Worm (Caenorhabditis elegans) whole organism, late embryonic: ENCODE measurements around the gene orc-2.

Experiments
- F13H6.1 ChIP-seq: sonication (generic microtip); optimal IDR thresholded peaks from 2 replicates; lab custom pipeline; 2016; ENCODE audit warnings: missing genetic modification characterization, missing compliant biosample characterization
- Y22D7AL.16 ChIP-seq: sonication (generic microtip); optimal IDR thresholded peaks from 2 replicates; lab custom pipeline; 2016; ENCODE audit warnings: missing genetic modification characterization, missing compliant biosample characterization
- ahr-1 ChIP-seq: sonication (generic microtip); optimal IDR thresholded peaks from 2 replicates; lab custom pipeline; 2016; ENCODE audit warnings: missing genetic modification characterization, missing compliant biosample characterization
- ama-1 ChIP-seq: fragments of 150-350 bp; optimal IDR thresholded peaks from 2 replicates; lab custom pipeline; 2014
- ceh-14 ChIP-seq: sonication (generic microtip); optimal IDR thresholded peaks from 2 replicates; lab custom pipeline; 2016; ENCODE audit warnings: missing genotype, missing genetic modification characterization, missing compliant biosample characterization
- ceh-19 ChIP-seq: fragments of 200-800 bp; sonication (Bioruptor generic); optimal IDR thresholded peaks from 2 replicates; lab custom pipeline; 2018; ENCODE audit warnings: mild to moderate bottlenecking, missing genetic modification characterization, missing compliant biosample characterization
- ceh-2 ChIP-seq: sonication (generic microtip); optimal IDR thresholded peaks from 2 replicates; lab custom pipeline; 2016; ENCODE audit warnings: missing genotype, missing genetic modification characterization, missing compliant biosample characterization
- ceh-22 ChIP-seq: sonication (generic microtip); optimal IDR thresholded peaks from 2 replicates; lab custom pipeline; 2017; ENCODE audit warnings: missing biosample characterization, missing genetic modification characterization
- ceh-30 ChIP-seq: fragments of 150-350 bp; optimal IDR thresholded peaks from 2 replicates; lab custom pipeline; 2014; ENCODE audit warnings: missing biosample characterization, missing genetic modification characterization
- ceh-6 ChIP-seq: fragments of 200-800 bp; sonication (Bioruptor generic); optimal IDR thresholded peaks from 2 replicates; lab custom pipeline; 2018; ENCODE audit warnings: mild to moderate bottlenecking, missing genetic modification characterization, missing compliant biosample characterization
- ceh-9 ChIP-seq: sonication (generic microtip); optimal IDR thresholded peaks from 2 replicates; lab custom pipeline; 2016; ENCODE audit warnings: mild to moderate bottlenecking, missing genetic modification characterization, inconsistent platforms, missing compliant biosample characterization
- che-1 ChIP-seq: sonication (generic microtip); optimal IDR thresholded peaks from 2 replicates; lab custom pipeline; 2016; ENCODE audit warnings: mild to moderate bottlenecking, missing genetic modification characterization, missing compliant biosample characterization
- elt-4 ChIP-seq: sonication (generic microtip); optimal IDR thresholded peaks from 2 replicates; lab custom pipeline; 2016; ENCODE audit warnings: missing genetic modification characterization, missing compliant biosample characterization
- ets-4 ChIP-seq: sonication (generic microtip); optimal IDR thresholded peaks from 2 replicates; lab custom pipeline; 2016; ENCODE audit warnings: missing genetic modification characterization, missing compliant biosample characterization
- fax-1 ChIP-seq: sonication (generic microtip); optimal IDR thresholded peaks from 2 replicates; lab custom pipeline; 2016; ENCODE audit warnings: missing genotype, missing genetic modification characterization, missing compliant biosample characterization
- gmeb-2 ChIP-seq: sonication (generic microtip); optimal IDR thresholded peaks from 2 replicates; lab custom pipeline; 2016; ENCODE audit warnings: missing genetic modification characterization, inconsistent platforms, missing compliant biosample characterization
- hlh-13 ChIP-seq: fragments of 200-800 bp; sonication (Bioruptor generic); optimal IDR thresholded peaks from 2 replicates; lab custom pipeline; 2018; ENCODE audit warnings: mild to moderate bottlenecking, missing genetic modification characterization, missing compliant biosample characterization
- hlh-30 ChIP-seq: sonication (generic microtip); optimal IDR thresholded peaks from 2 replicates; lab custom pipeline; 2017; ENCODE audit warnings: antibody characterized with exemption, missing genetic modification characterization, missing compliant biosample characterization; ENCODE audit not compliant: insufficient read depth
- hlh-6 ChIP-seq: sonication (generic microtip); optimal IDR thresholded peaks from 2 replicates; lab custom pipeline; 2016; ENCODE audit warnings: missing genotype, missing genetic modification characterization, missing compliant biosample characterization
- hlh-8 ChIP-seq: sonication (generic microtip); optimal IDR thresholded peaks from 2 replicates; lab custom pipeline; 2016; ENCODE audit warnings: missing genotype, missing genetic modification characterization, missing compliant biosample characterization
- lim-6 ChIP-seq: sonication (generic microtip); optimal IDR thresholded peaks from 2 replicates; lab custom pipeline; 2016; ENCODE audit warnings: missing genetic modification characterization, missing compliant biosample characterization
- madf-2 ChIP-seq: sonication (generic microtip); optimal IDR thresholded peaks from 2 replicates; lab custom pipeline; 2017; ENCODE audit warnings: missing genetic modification characterization, missing compliant biosample characterization
- nfya-1 ChIP-seq: sonication (generic microtip); optimal IDR thresholded peaks from 2 replicates; lab custom pipeline; 2017; ENCODE audit warnings: missing genetic modification characterization, mild to moderate bottlenecking, missing compliant biosample characterization, antibody characterized with exemption, moderate library complexity
- npax-4 ChIP-seq: sonication (generic microtip); optimal IDR thresholded peaks from 2 replicates; lab custom pipeline; 2016; ENCODE audit warnings: missing genetic modification characterization, missing compliant biosample characterization
- odd-2 ChIP-seq: sonication (generic microtip); optimal IDR thresholded peaks from 2 replicates; lab custom pipeline; 2017; ENCODE audit warnings: antibody characterized with exemption, mild to moderate bottlenecking, missing genetic modification characterization, missing compliant biosample characterization
- pat-9 ChIP-seq: fragments of 200-800 bp; sonication (Bioruptor generic); optimal IDR thresholded peaks from 2 replicates; lab custom pipeline; 2018; ENCODE audit warnings: mild to moderate bottlenecking, missing genetic modification characterization, moderate library complexity, missing compliant biosample characterization
- pha-4 ChIP-seq: fragments of 150-350 bp; optimal IDR thresholded peaks from 2 replicates; lab custom pipeline; 2018; ENCODE audit warnings: missing biosample characterization, missing genetic modification reagents, missing genetic modification characterization
- pqm-1 ChIP-seq: sonication (generic microtip); optimal IDR thresholded peaks from 2 replicates; lab custom pipeline; 2016; ENCODE audit warnings: missing genetic modification characterization, missing compliant biosample characterization
- ref-2 ChIP-seq: sonication (generic microtip); optimal IDR thresholded peaks from 2 replicates; lab custom pipeline; 2016; ENCODE audit warnings: missing genetic modification characterization, missing compliant biosample characterization
- rnt-1 ChIP-seq: sonication (generic microtip); optimal IDR thresholded peaks from 2 replicates; lab custom pipeline; 2016; ENCODE audit warnings: missing genetic modification characterization, missing compliant biosample characterization
- sox-2 ChIP-seq: fragments of 200-800 bp; sonication (Bioruptor generic); IDR thresholded peaks from 2 replicates; pipeline ENCODE4 v1.3.6; 2022; ENCODE audit warnings: missing genetic modification reagents, missing genetic modification characterization, missing compliant biosample characterization
- sox-4 ChIP-seq: sonication (generic microtip); optimal IDR thresholded peaks from 2 replicates; lab custom pipeline; 2017; ENCODE audit warnings: mild to moderate bottlenecking, missing genetic modification characterization, inconsistent platforms, missing compliant biosample characterization
- syd-9 ChIP-seq: sonication (generic microtip); optimal IDR thresholded peaks from 2 replicates; lab custom pipeline; 2016; ENCODE audit warnings: mild to moderate bottlenecking, missing genetic modification characterization, moderate library complexity, missing compliant biosample characterization
- tbx-2 ChIP-seq: sonication (generic microtip); optimal IDR thresholded peaks from 2 replicates; lab custom pipeline; 2016; ENCODE audit warnings: missing genetic modification characterization, missing compliant biosample characterization
- tbx-7 ChIP-seq: sonication (generic microtip); optimal IDR thresholded peaks from 2 replicates; lab custom pipeline; 2016; ENCODE audit warnings: missing genotype, missing genetic modification characterization, missing compliant biosample characterization
- unc-3 ChIP-seq, 2 experiments: fragments of 200-800 bp in 1 of 2; sonication (Bioruptor generic) in 1 of 2; sonication (generic microtip) in 1 of 2; conservative IDR thresholded peaks in 1 of 2; optimal IDR thresholded peaks in 1 of 2; 2 replicates each; pipeline versions ENCODE4 v1.3.6 to Lab custom; 2016 to 2022; ENCODE audit warnings: missing compliant biosample characterization in 2 of 2, missing genetic modification characterization in 2 of 2, missing genetic modification reagents in 1 of 2
- unc-55 ChIP-seq: sonication (generic microtip); optimal IDR thresholded peaks from 2 replicates; lab custom pipeline; 2017; ENCODE audit warnings: missing biosample characterization, missing genetic modification reagents, missing genetic modification characterization
- unc-86 ChIP-seq: sonication (generic microtip); optimal IDR thresholded peaks from 2 replicates; lab custom pipeline; 2016; ENCODE audit warnings: missing genetic modification characterization, missing compliant biosample characterization
- zip-5 ChIP-seq: sonication (generic microtip); optimal IDR thresholded peaks from 2 replicates; lab custom pipeline; 2016; ENCODE audit warnings: missing genetic modification characterization, missing compliant biosample characterization

The orc-2 gene

DNA sequence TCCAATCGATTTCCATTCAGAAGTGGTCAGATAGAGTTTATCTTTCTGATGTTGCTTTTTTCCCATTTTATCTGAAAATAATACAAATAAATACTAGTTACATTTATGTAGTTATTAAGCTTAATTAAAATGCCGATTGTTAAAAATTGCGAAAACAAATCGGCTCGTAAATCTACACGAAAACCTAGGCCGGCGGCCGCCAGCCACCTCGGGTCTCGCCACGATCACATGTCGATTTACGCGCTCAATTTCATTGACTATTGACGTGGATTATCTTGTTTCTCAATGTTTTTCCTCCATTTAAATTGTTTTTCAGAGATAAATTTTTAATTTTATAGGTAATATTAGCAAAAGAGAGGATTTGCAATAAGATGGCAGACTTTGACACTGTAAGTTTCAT lies 1.2 kb upstream of the orc-2 start, which contains the start of the genes cyn-4 and copz-1 (continued):
- TF ChIP-seq Y22D7AL.16 (tag; lab: Kevin White, UChicago) (no peak), tbx-2 (tag; lab: Kevin White, UChicago) (peak; percentile 92), tbx-7 (tag; lab: Kevin White, UChicago) (peak; percentile 78), rnt-1 (peak; percentile 41), ref-2 (peak; percentile 73), gmeb-2 (tag; lab: Kevin White, UChicago) (no peak), unc-86 (tag; lab: Kevin White, UChicago) (no peak), unc-3 (GFP tag; conservative IDR thresholded peaks at IDR 0.05; lab: Robert Waterston, UW) (0 out of 2 replicates have a peak, but pooled peaks have one; percentile 17), unc-3 (tag; optimal IDR thresholded peaks at IDR 0.05; lab: Kevin White, UChicago) (no peak), ceh-22 (no peak)

DNA sequence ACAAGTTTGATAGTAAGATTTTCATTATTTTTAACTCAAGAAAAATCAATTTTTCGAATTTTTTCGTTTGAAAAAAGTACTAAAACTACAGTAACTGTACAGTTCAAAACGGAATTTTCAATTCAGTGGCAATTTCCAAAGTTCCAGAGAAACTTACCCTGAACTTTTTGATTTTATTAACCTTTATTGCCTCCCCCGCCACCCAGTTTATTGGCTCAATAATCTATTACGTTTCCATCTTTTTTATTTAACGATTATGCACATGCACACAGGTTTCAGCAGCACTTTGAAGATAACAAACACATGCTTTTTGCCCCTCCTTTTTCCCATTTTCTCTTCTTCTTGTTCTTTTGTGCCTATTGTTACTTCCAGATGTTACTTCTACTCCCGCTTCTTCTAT lies 6.9 kb downstream of the orc-2 start, which contains the start of gene lurp-1:
Gene lurp-1, plus strand, starts transcription at position 301 of the 400 bp plus-strand sequence.
- TF ChIP-seq hlh-6, result no peak
- TF ChIP-seq ceh-14 (tag; lab: Kevin White, UChicago), result no peak
- TF ChIP-seq hlh-30 (tag; lab: Kevin White, UChicago), result no peak
- no peak for TF ChIP-seq nfya-1
- no peak for TF ChIP-seq hlh-8 (tag; lab: Kevin White, UChicago)
- no peak for TF ChIP-seq syd-9 (tag; lab: Kevin White, UChicago)
- TF ChIP-seq che-1 (tag; lab: Kevin White, UChicago), result no peak
- no peak for TF ChIP-seq ama-1 (lab: Kevin White, UChicago)
- TF ChIP-seq hlh-13 (GFP tag; lab: Kevin White, UChicago), result no peak
- TF ChIP-seq pqm-1 (tag; lab: Kevin White, UChicago), result no peak
- TF ChIP-seq ets-4, result no peak
- TF ChIP-seq pha-4 (tag; lab: Kevin White, UChicago), result no peak
- no peak for TF ChIP-seq madf-2 (tag; lab: Kevin White, UChicago)
- no peak for TF ChIP-seq npax-4 (tag; lab: Kevin White, UChicago)

DNA sequence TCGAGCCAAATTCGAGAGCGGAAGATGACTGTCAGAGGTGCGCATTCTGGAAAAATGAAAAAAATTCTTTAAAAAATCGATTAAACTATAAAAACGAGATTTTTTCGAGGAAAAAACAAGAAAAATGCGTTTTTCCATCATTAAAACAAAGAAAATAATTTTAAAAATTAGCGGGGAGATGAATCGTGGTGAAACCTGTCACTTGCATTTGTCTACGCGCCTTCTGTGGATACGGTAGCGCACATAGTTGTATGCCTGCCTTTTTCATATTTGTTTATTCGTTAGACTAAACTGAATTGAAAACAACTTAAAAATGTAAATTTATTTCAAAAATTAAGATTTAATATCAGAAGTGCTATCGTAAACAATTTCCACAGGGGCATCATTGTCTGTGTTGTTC lies 10.7 kb downstream of the orc-2 start, which contains the start of gene egg-3:
Gene egg-3, minus strand, starts transcription at position 46 of the 400 bp plus-strand sequence.
- TF ChIP-seq npax-4 (tag; lab: Kevin White, UChicago), result no peak
- no peak for TF ChIP-seq F13H6.1 (tag; lab: Kevin White, UChicago)
- no peak for TF ChIP-seq pat-9 (tag; lab: Kevin White, UChicago)
- TF ChIP-seq unc-3 (GFP tag; conservative IDR thresholded peaks at IDR 0.05; lab: Robert Waterston, UW), result no peak
- no peak for TF ChIP-seq unc-3 (tag; optimal IDR thresholded peaks at IDR 0.05; lab: Kevin White, UChicago)
- TF ChIP-seq odd-2 (tag; lab: Kevin White, UChicago), result no peak
- no peak for TF ChIP-seq syd-9 (tag; lab: Kevin White, UChicago)
- TF ChIP-seq zip-5 (tag; lab: Kevin White, UChicago), result no peak
- TF ChIP-seq ahr-1 (tag; lab: Kevin White, UChicago), result no peak
- no peak for TF ChIP-seq unc-55 (GFP tag; lab: Kevin White, UChicago)
- TF ChIP-seq Y22D7AL.16 (tag; lab: Kevin White, UChicago), result no peak
- TF ChIP-seq ref-2, result no peak
- no peak for TF ChIP-seq tbx-2 (tag; lab: Kevin White, UChicago)
- TF ChIP-seq sox-2 (GFP tag; lab: Robert Waterston, UW), result no peak
- no peak for TF ChIP-seq ceh-6 (GFP tag; lab: Kevin White, UChicago)
- TF ChIP-seq ceh-19 (GFP tag; lab: Kevin White, UChicago), result no peak
- no peak for TF ChIP-seq elt-4 (tag; lab: Kevin White, UChicago)
- no peak for TF ChIP-seq ceh-2 (tag; lab: Kevin White, UChicago)
- TF ChIP-seq ceh-30 (tag; lab: Kevin White, UChicago), result no peak

DNA sequence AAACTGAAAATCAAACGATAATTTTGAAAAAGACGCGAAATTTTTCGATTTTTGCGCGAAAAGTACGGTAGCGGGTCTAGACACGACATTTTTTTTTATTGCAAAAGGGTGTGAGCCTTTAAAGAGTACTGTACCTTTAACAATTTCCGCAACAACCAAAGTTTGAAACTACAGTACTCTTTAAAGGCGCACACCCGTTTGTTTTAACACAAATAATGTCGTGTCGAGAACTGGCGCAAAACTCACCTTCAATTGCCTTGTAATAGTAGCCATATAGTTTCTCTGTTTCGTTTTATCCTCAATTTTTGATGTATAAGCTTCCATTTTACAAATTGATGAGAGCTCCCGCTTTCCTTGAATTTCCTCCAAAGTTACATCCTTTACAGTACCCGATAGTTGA lies 11.5 kb downstream of the orc-2 start:
- TF ChIP-seq elt-4 (tag; lab: Kevin White, UChicago), result no peak
- no peak for TF ChIP-seq sox-4 (tag; lab: Kevin White, UChicago)
- TF ChIP-seq fax-1 (tag; lab: Kevin White, UChicago), result no peak
- no peak for TF ChIP-seq pha-4 (tag; lab: Kevin White, UChicago)
- TF ChIP-seq lim-6, result no peak
- TF ChIP-seq che-1 (tag; lab: Kevin White, UChicago), result no peak
- no peak for TF ChIP-seq ceh-9 (tag; lab: Kevin White, UChicago)
- no peak for TF ChIP-seq ceh-2 (tag; lab: Kevin White, UChicago)
- no peak for TF ChIP-seq pat-9 (tag; lab: Kevin White, UChicago)
- TF ChIP-seq ceh-6 (GFP tag; lab: Kevin White, UChicago), result no peak
- TF ChIP-seq rnt-1, result no peak
